Fruit fly (Drosophila melanogaster) whole organism, embryonic: ENCODE results near the gene mh.

Source experiments
- BtbVII ChIP-seq: fragments of 200-800 bp; sonication (Bioruptor generic); optimal IDR thresholded peaks from 3 replicates; lab custom pipeline; 2017; ENCODE audit warnings: missing biosample characterization, mild to moderate bottlenecking, missing genetic modification characterization
- CG10267 ChIP-seq: fragments of 200-800 bp; sonication (Bioruptor generic); optimal IDR thresholded peaks from 2 replicates; lab custom pipeline; 2018; ENCODE audit warnings: missing biosample characterization, mild to moderate bottlenecking, missing genetic modification characterization, moderate library complexity
- CG10959 ChIP-seq: fragments of 200-800 bp; sonication (Bioruptor generic); IDR thresholded peaks from 2 replicates; pipeline ENCODE4 v1.3.6; 2022; ENCODE audit warnings: missing biosample characterization, missing genetic modification characterization
- CG11504 ChIP-seq: fragments of 200-800 bp; sonication (Bioruptor generic); optimal IDR thresholded peaks from 3 replicates; lab custom pipeline; 2019; ENCODE audit warnings: missing biosample characterization, mild to moderate bottlenecking, missing genetic modification characterization, moderate library complexity
- CG12219 ChIP-seq: fragments of 200-800 bp; sonication (Bioruptor generic); optimal IDR thresholded peaks from 3 replicates; lab custom pipeline; 2018; ENCODE audit warnings: missing biosample characterization, mild to moderate bottlenecking, missing genetic modification characterization
- CG13424 ChIP-seq: fragments of 200-800 bp; sonication (Bioruptor generic); optimal IDR thresholded peaks from 2 replicates; lab custom pipeline; 2019; ENCODE audit warnings: missing biosample characterization, mild to moderate bottlenecking, missing genetic modification characterization, moderate library complexity
- CG15073 ChIP-seq: fragments of 200-800 bp; sonication (Bioruptor generic); optimal IDR thresholded peaks from 2 replicates; lab custom pipeline; 2016; ENCODE audit warnings: missing biosample characterization, missing genetic modification characterization
- CG15514 ChIP-seq: fragments of 200-800 bp; sonication (Bioruptor generic); optimal IDR thresholded peaks from 3 replicates; lab custom pipeline; 2017; ENCODE audit warnings: missing biosample characterization, missing genetic modification characterization, mild to moderate bottlenecking, moderate library complexity, missing genetic modification reagents
- CG2712 ChIP-seq: fragments of 200-800 bp; optimal IDR thresholded peaks from 3 replicates; lab custom pipeline; 2019; ENCODE audit warnings: missing biosample characterization, mild to moderate bottlenecking, missing genetic modification characterization, moderate library complexity
- CG30431 ChIP-seq: fragments of 200-800 bp; sonication (Bioruptor generic); optimal IDR thresholded peaks from 2 replicates; lab custom pipeline; 2017; ENCODE audit warnings: missing biosample characterization, missing genetic modification characterization
- CG3163 ChIP-seq: fragments of 200-800 bp; sonication (Bioruptor generic); optimal IDR thresholded peaks from 3 replicates; lab custom pipeline; 2016; ENCODE audit warnings: missing biosample characterization, missing genetic modification characterization
- CG32767 ChIP-seq: fragments of 200-800 bp; sonication (Bioruptor generic); IDR thresholded peaks from 2 replicates; pipeline ENCODE4 v1.3.6; 2022; ENCODE audit warnings: missing biosample characterization, missing genetic modification characterization
- CG34422 ChIP-seq: fragments of 200-800 bp; sonication (Bioruptor generic); IDR thresholded peaks from 3 replicates; pipeline ENCODE4 v1.3.6; 2022; ENCODE audit warnings: missing biosample characterization, missing genetic modification characterization
- CG42726 ChIP-seq: fragments of 200-800 bp; sonication (Bioruptor generic); IDR thresholded peaks from 2 replicates; pipeline ENCODE4 v1.3.6; 2022; ENCODE audit warnings: missing biosample characterization, missing genetic modification characterization; ENCODE audit not compliant: partially characterized antibody
- CG7839 ChIP-seq: fragments of 200-800 bp; sonication (Bioruptor generic); optimal IDR thresholded peaks from 3 replicates; lab custom pipeline; 2018; ENCODE audit warnings: missing biosample characterization, mild to moderate bottlenecking, missing genetic modification characterization, moderate library complexity
- Chrac-16 ChIP-seq: fragments of 200-800 bp; sonication (Bioruptor generic); optimal IDR thresholded peaks from 3 replicates; lab custom pipeline; 2016; ENCODE audit warnings: missing biosample characterization, missing genetic modification characterization
- Eip74EF ChIP-seq, 2 experiments: fragments of 200-800 bp in 1 of 2; fragments of >200 bp in 1 of 2; sonication (Bioruptor generic) in 1 of 2; optimal IDR thresholded peaks; 2 replicates each; lab custom pipeline; 2017 to 2019; ENCODE audit warnings: missing biosample characterization in 2 of 2, missing genetic modification characterization in 2 of 2, mild to moderate bottlenecking in 1 of 2, moderate library complexity in 1 of 2
- H2.0 ChIP-seq: fragments of 200-800 bp; sonication (Bioruptor generic); IDR thresholded peaks from 2 replicates; pipeline ENCODE4 v1.3.6; 2022; ENCODE audit warnings: missing biosample characterization, missing genetic modification characterization
- HLH3B ChIP-seq: fragments of 200-800 bp; sonication (Bioruptor generic); IDR thresholded peaks from 2 replicates; pipeline ENCODE4 v1.3.6; 2022; ENCODE audit warnings: missing biosample characterization, missing genetic modification characterization
- HLHmδ ChIP-seq: fragments of 200-800 bp; sonication (Bioruptor generic); optimal IDR thresholded peaks from 2 replicates; lab custom pipeline; 2018; ENCODE audit warnings: missing biosample characterization, mild to moderate bottlenecking, missing genetic modification characterization, moderate library complexity
- HmgZ ChIP-seq: fragments of 200-800 bp; sonication (Bioruptor generic); optimal IDR thresholded peaks from 2 replicates; lab custom pipeline; 2018; ENCODE audit warnings: missing biosample characterization, mild to moderate bottlenecking, missing genetic modification characterization
- Lim3 ChIP-seq: fragments of 200-800 bp; sonication (Bioruptor generic); IDR thresholded peaks from 2 replicates; pipeline ENCODE4 v1.3.6; 2022; ENCODE audit warnings: missing biosample characterization, missing genetic modification characterization
- MTF-1 ChIP-seq: fragments of 200-800 bp; sonication (Bioruptor generic); optimal IDR thresholded peaks from 2 replicates; lab custom pipeline; 2018; ENCODE audit warnings: missing biosample characterization, mild to moderate bottlenecking, missing genetic modification characterization, borderline replicate concordance
- Max ChIP-seq: fragments of 200-800 bp; sonication (Bioruptor generic); optimal IDR thresholded peaks from 2 replicates; lab custom pipeline; 2016; ENCODE audit warnings: missing biosample characterization, mild to moderate bottlenecking, missing genetic modification characterization
- Med ChIP-seq: fragments of 200-800 bp; sonication (Bioruptor generic); peaks from one replicate; lab custom pipeline; 2016; ENCODE audit warnings: missing biosample characterization, missing genetic modification characterization, mild to moderate bottlenecking, inconsistent platforms, moderate library complexity
- Myb ChIP-seq: fragments of 200-800 bp; sonication (Bioruptor generic); optimal IDR thresholded peaks from 2 replicates; lab custom pipeline; 2016; ENCODE audit warnings: missing biosample characterization, missing genetic modification characterization
- NC2α ChIP-seq: fragments of 200-800 bp; sonication (Bioruptor generic); optimal IDR thresholded peaks from 2 replicates; lab custom pipeline; 2016; ENCODE audit warnings: missing biosample characterization, missing genetic modification characterization
- Poxn ChIP-seq: fragments of 200-800 bp; sonication (Bioruptor generic); IDR thresholded peaks from 2 replicates; pipeline ENCODE4 v1.3.6; 2022; ENCODE audit warnings: missing biosample characterization, missing genetic modification characterization
- Sin3A ChIP-seq: fragments of >200 bp; optimal IDR thresholded peaks from 2 replicates; lab custom pipeline; 2018
- Sry-δ ChIP-seq: fragments of 200-800 bp; sonication (Bioruptor generic); optimal IDR thresholded peaks from 2 replicates; lab custom pipeline; 2016; ENCODE audit warnings: missing biosample characterization, missing genetic modification characterization
- abd-A ChIP-seq: fragments of 200-800 bp; sonication (Bioruptor generic); optimal IDR thresholded peaks from 3 replicates; lab custom pipeline; 2019; ENCODE audit warnings: missing biosample characterization, mild to moderate bottlenecking, missing genetic modification characterization, moderate library complexity
- btn ChIP-seq: fragments of 200-800 bp; sonication (Bioruptor generic); optimal IDR thresholded peaks from 2 replicates; lab custom pipeline; 2016; ENCODE audit warnings: missing biosample characterization, missing genetic modification characterization
- cad ChIP-seq: fragments of >200 bp; optimal IDR thresholded peaks from 2 replicates; lab custom pipeline; 2017; ENCODE audit warnings: missing biosample characterization, missing genetic modification characterization
- cato ChIP-seq: fragments of 200-800 bp; sonication (Bioruptor generic); optimal IDR thresholded peaks from 2 replicates; lab custom pipeline; 2016; ENCODE audit warnings: missing biosample characterization, missing genetic modification characterization, borderline replicate concordance
- chinmo ChIP-seq: fragments of 200-800 bp; sonication (Bioruptor generic); IDR thresholded peaks from 4 replicates; pipeline ENCODE4 v1.3.6; 2022; ENCODE audit warnings: missing biosample characterization, missing genetic modification characterization; ENCODE audit not compliant: partially characterized antibody
- chn ChIP-seq: fragments of 200-800 bp; sonication (Bioruptor generic); optimal IDR thresholded peaks from 2 replicates; lab custom pipeline; 2016; ENCODE audit warnings: missing biosample characterization, missing genetic modification characterization
- eve ChIP-seq, 2 experiments: fragments of >200 bp; optimal IDR thresholded peaks; 2 replicates each; lab custom pipeline; 2017; ENCODE audit warnings: missing biosample characterization in 2 of 2, missing genetic modification characterization in 2 of 2
- ewg ChIP-seq: fragments of 200-800 bp; sonication (Bioruptor generic); optimal IDR thresholded peaks from 3 replicates; lab custom pipeline; 2017; ENCODE audit warnings: mild to moderate bottlenecking, missing biosample characterization, missing genetic modification reagents, missing genetic modification characterization
- ind ChIP-seq: fragments of 200-800 bp; sonication (Bioruptor generic); optimal IDR thresholded peaks from 3 replicates; lab custom pipeline; 2016; ENCODE audit warnings: missing biosample characterization, missing genetic modification characterization
- jing ChIP-seq: fragments of 200-800 bp; sonication (Bioruptor generic); optimal IDR thresholded peaks from 2 replicates; lab custom pipeline; 2018; ENCODE audit warnings: missing biosample characterization, mild to moderate bottlenecking, missing genetic modification characterization
- kah ChIP-seq: fragments of 200-800 bp; sonication (Bioruptor generic); optimal IDR thresholded peaks from 2 replicates; lab custom pipeline; 2018; ENCODE audit warnings: missing biosample characterization, mild to moderate bottlenecking, missing genetic modification characterization
- ken ChIP-seq: fragments of 200-800 bp; sonication (Bioruptor generic); IDR thresholded peaks from 3 replicates; pipeline ENCODE4 v1.3.6; 2022; ENCODE audit warnings: missing biosample characterization, missing genetic modification characterization
- luna ChIP-seq: fragments of 200-800 bp; sonication (Bioruptor generic); optimal IDR thresholded peaks from 2 replicates; lab custom pipeline; 2016; ENCODE audit warnings: missing biosample characterization, missing genetic modification characterization
- mirr ChIP-seq: fragments of 200-800 bp; sonication (Bioruptor generic); optimal IDR thresholded peaks from 3 replicates; lab custom pipeline; 2018; ENCODE audit warnings: missing biosample characterization, mild to moderate bottlenecking, missing genetic modification characterization
- onecut ChIP-seq: fragments of 200-800 bp; sonication (Bioruptor generic); IDR thresholded peaks from 2 replicates; pipeline ENCODE4 v1.3.6; 2022; ENCODE audit warnings: missing biosample characterization, missing genetic modification characterization
- peb ChIP-seq: fragments of 200-800 bp; sonication (Bioruptor generic); IDR thresholded peaks from 2 replicates; pipeline ENCODE4 v1.3.6; 2022; ENCODE audit warnings: missing biosample characterization, missing genetic modification characterization
- rib ChIP-seq: fragments of 200-800 bp; sonication (Bioruptor generic); IDR thresholded peaks from 2 replicates; pipeline ENCODE4 v1.3.6; 2022; ENCODE audit warnings: missing biosample characterization, missing genetic modification characterization
- sim ChIP-seq: fragments of 200-800 bp; sonication (Bioruptor generic); IDR thresholded peaks from 2 replicates; pipeline ENCODE4 v1.3.6; 2022; ENCODE audit warnings: missing biosample characterization, missing genetic modification characterization
- sr ChIP-seq: fragments of 200-800 bp; sonication (Bioruptor generic); IDR thresholded peaks from 3 replicates; pipeline ENCODE4 v1.3.6; 2022; ENCODE audit warnings: missing biosample characterization, missing genetic modification characterization
- tin ChIP-seq: fragments of 200-800 bp; sonication (Bioruptor generic); optimal IDR thresholded peaks from 3 replicates; lab custom pipeline; 2016; ENCODE audit warnings: missing biosample characterization, missing genetic modification characterization
- vvl ChIP-seq: fragments of 200-800 bp; sonication (Bioruptor generic); IDR thresholded peaks from 2 replicates; pipeline ENCODE4 v1.3.6; 2022; ENCODE audit warnings: missing biosample characterization, missing genetic modification characterization
- zf30C ChIP-seq: fragments of 200-800 bp; sonication (Bioruptor generic); optimal IDR thresholded peaks from 3 replicates; lab custom pipeline; 2018; ENCODE audit warnings: missing biosample characterization, mild to moderate bottlenecking, missing genetic modification characterization

mh gene

DNA sequence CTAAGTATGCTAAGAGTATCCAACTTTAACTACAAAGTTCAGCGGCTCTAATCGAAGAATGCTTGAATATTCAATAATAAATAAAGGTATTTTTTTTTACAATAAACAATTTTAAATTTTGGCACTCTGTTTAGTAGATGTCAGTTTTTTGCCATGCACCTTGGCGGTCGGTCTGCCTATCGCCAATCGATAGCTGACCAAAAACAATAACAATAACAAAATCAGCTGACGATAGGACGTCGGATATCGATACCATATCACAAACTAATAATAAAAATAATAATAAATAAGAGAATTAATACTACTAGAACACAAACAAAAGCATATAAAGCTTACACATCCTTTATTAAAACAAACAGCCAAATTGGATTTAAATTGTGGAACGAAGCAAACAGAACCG lies 11.5 kb upstream of the mh start, which contains the start of gene Gmap (continued):
- TF ChIP-seq sim (GFP tag; lab: Robert Waterston, UW): no peak
- TF ChIP-seq Eip74EF (GFP tag; optimal IDR thresholded peaks at IDR 0.05; lab: Kevin White, UChicago): no peak
- no peak for TF ChIP-seq Max
- TF ChIP-seq rib (GFP tag; lab: Robert Waterston, UW): no peak
- no peak for TF ChIP-seq CG32767 (GFP tag; lab: Robert Waterston, UW)
- no peak for TF ChIP-seq sr (GFP tag; lab: Robert Waterston, UW)
- TF ChIP-seq ken (GFP tag; lab: Robert Waterston, UW): no peak
- TF ChIP-seq jing (GFP tag; lab: Kevin White, UChicago): no peak
- TF ChIP-seq HLHmδ (GFP tag; lab: Kevin White, UChicago): no peak
- TF ChIP-seq Sin3A: no peak
- no peak for TF ChIP-seq kah
- TF ChIP-seq Sry-δ (GFP tag; lab: Kevin White, UChicago): peak; percentile 29
- TF ChIP-seq luna (GFP tag; lab: Kevin White, UChicago): no peak
- TF ChIP-seq Chrac-16 (GFP tag; lab: Kevin White, UChicago): no peak
- no peak for TF ChIP-seq eve (GFP tag; optimal IDR thresholded peaks at IDR 0.05; lab: Kevin White, UChicago)
- no peak for TF ChIP-seq vvl (GFP tag; lab: Robert Waterston, UW)
- peak; percentile 33 for TF ChIP-seq HmgZ
- TF ChIP-seq CG7839: no peak
- no peak for TF ChIP-seq H2.0 (GFP tag; lab: Robert Waterston, UW)
- TF ChIP-seq peb: no peak
- no peak for TF ChIP-seq Lim3 (GFP tag; lab: Robert Waterston, UW)
- peak; percentile 42 for TF ChIP-seq Med (GFP tag; lab: Kevin White, UChicago)
- no peak for TF ChIP-seq ewg
- no peak for TF ChIP-seq cato (GFP tag; lab: Kevin White, UChicago)
- TF ChIP-seq Myb (GFP tag; lab: Kevin White, UChicago): peak; percentile 2
- no peak for TF ChIP-seq NC2α (GFP tag; lab: Kevin White, UChicago)
- TF ChIP-seq MTF-1 (GFP tag; lab: Kevin White, UChicago): no peak
- peak; percentile 65 for TF ChIP-seq CG15514
- TF ChIP-seq CG12219: no peak
- TF ChIP-seq abd-A (tag; lab: Kevin White, UChicago): no peak
- TF ChIP-seq HLH3B (GFP tag; lab: Robert Waterston, UW): no peak
- TF ChIP-seq CG30431 (GFP tag; lab: Kevin White, UChicago): no peak
- TF ChIP-seq zf30C (GFP tag; lab: Kevin White, UChicago): no peak
- peak; percentile 10 for TF ChIP-seq CG10267 (tag; lab: Kevin White, UChicago)
- no peak for TF ChIP-seq CG11504 (tag; lab: Kevin White, UChicago)
- TF ChIP-seq CG13424 (tag; lab: Kevin White, UChicago): no peak
- TF ChIP-seq chn (GFP tag; lab: Kevin White, UChicago): no peak
- no peak for TF ChIP-seq cad (GFP tag; lab: Kevin White, UChicago)
- TF ChIP-seq chinmo (GFP tag; lab: Robert Waterston, UW): 0 out of 4 replicates have a peak, but pooled peaks have one; percentile 58
- TF ChIP-seq Poxn (GFP tag; lab: Robert Waterston, UW): no peak
- no peak for TF ChIP-seq ind (GFP tag; lab: Kevin White, UChicago)
- TF ChIP-seq btn: no peak
- TF ChIP-seq CG15073: no peak
- TF ChIP-seq CG2712 (tag; lab: Kevin White, UChicago): peak; percentile 3
- no peak for TF ChIP-seq tin (GFP tag; lab: Kevin White, UChicago)
- TF ChIP-seq CG42726 (GFP tag; lab: Robert Waterston, UW): no peak
- no peak for TF ChIP-seq CG3163 (GFP tag; lab: Kevin White, UChicago)
- no peak for TF ChIP-seq mirr (GFP tag; lab: Kevin White, UChicago)
- TF ChIP-seq CG34422 (GFP tag; lab: Robert Waterston, UW): no peak
- no peak for TF ChIP-seq CG10959 (GFP tag; lab: Robert Waterston, UW)
- TF ChIP-seq BtbVII (GFP tag; lab: Kevin White, UChicago): no peak
- TF ChIP-seq onecut (GFP tag; lab: Robert Waterston, UW): no peak
